Fruit fly (Drosophila melanogaster) whole organism, prepupa: ENCODE results near the gene CG13046.

Experiments
- Blimp-1 ChIP-seq: fragments of 200-800 bp; sonication (Bioruptor generic); optimal IDR thresholded peaks from 3 replicates; lab custom pipeline; 2017; ENCODE audit warnings: missing biosample characterization, missing genetic modification characterization, mild to moderate bottlenecking, moderate library complexity, missing genetic modification reagents
- CG10631 ChIP-seq: fragments of 200-800 bp; sonication (Bioruptor generic); optimal IDR thresholded peaks from 2 replicates; lab custom pipeline; 2016; ENCODE audit warnings: missing biosample characterization, missing genetic modification characterization
- CG10669 ChIP-seq: fragments of 200-800 bp; sonication (Bioruptor generic); optimal IDR thresholded peaks from 3 replicates; lab custom pipeline; 2018; ENCODE audit warnings: missing biosample characterization, mild to moderate bottlenecking, missing genetic modification characterization, moderate library complexity
- CG11294 ChIP-seq: fragments of 200-800 bp; sonication (Bioruptor generic); IDR thresholded peaks from 2 replicates; pipeline ENCODE4 v1.3.6; 2022; ENCODE audit warnings: missing biosample characterization, missing genetic modification characterization
- CG11902 ChIP-seq: fragments of 200-800 bp; sonication (Bioruptor generic); optimal IDR thresholded peaks from 3 replicates; lab custom pipeline; 2016; ENCODE audit warnings: missing biosample characterization, missing genetic modification characterization
- CG1621 ChIP-seq: fragments of 200-800 bp; sonication (Bioruptor generic); optimal IDR thresholded peaks from 3 replicates; lab custom pipeline; 2018; ENCODE audit warnings: missing biosample characterization, mild to moderate bottlenecking, missing genetic modification characterization
- CG32006 ChIP-seq: fragments of 200-800 bp; sonication (Bioruptor generic); optimal IDR thresholded peaks from 3 replicates; lab custom pipeline; 2017; ENCODE audit warnings: missing biosample characterization, mild to moderate bottlenecking, missing genetic modification characterization
- CG34406 ChIP-seq: fragments of 200-800 bp; sonication (Bioruptor generic); optimal IDR thresholded peaks from 3 replicates; lab custom pipeline; 2016; ENCODE audit warnings: missing biosample characterization, missing genetic modification characterization
- CG3919 ChIP-seq: fragments of 200-800 bp; sonication (Bioruptor generic); optimal IDR thresholded peaks from 3 replicates; lab custom pipeline; 2016; ENCODE audit warnings: missing biosample characterization, missing genetic modification characterization
- CG4318 ChIP-seq: fragments of 200-800 bp; sonication (Bioruptor generic); optimal IDR thresholded peaks from 3 replicates; lab custom pipeline; 2017; ENCODE audit warnings: missing biosample characterization, mild to moderate bottlenecking, missing genetic modification characterization
- CG6163 ChIP-seq: fragments of 200-800 bp; sonication (Bioruptor generic); IDR thresholded peaks from 3 replicates; pipeline ENCODE4 v1.3.6; 2022; ENCODE audit warnings: missing biosample characterization, missing genetic modification characterization
- CG6276 ChIP-seq: fragments of 200-800 bp; sonication (Bioruptor generic); optimal IDR thresholded peaks from 2 replicates; lab custom pipeline; 2017; ENCODE audit warnings: missing biosample characterization, mild to moderate bottlenecking, missing genetic modification characterization
- CG6792 ChIP-seq: fragments of 200-800 bp; sonication (Bioruptor generic); optimal IDR thresholded peaks from 3 replicates; lab custom pipeline; 2016; ENCODE audit warnings: missing biosample characterization, missing genetic modification characterization
- CG6808 ChIP-seq: fragments of 200-800 bp; sonication (Bioruptor generic); optimal IDR thresholded peaks from 3 replicates; lab custom pipeline; 2017; ENCODE audit warnings: missing biosample characterization, missing genetic modification characterization, mild to moderate bottlenecking, moderate library complexity, missing genetic modification reagents
- CG6854 ChIP-seq: fragments of 200-800 bp; sonication (Bioruptor generic); optimal IDR thresholded peaks from 2 replicates; lab custom pipeline; 2017; ENCODE audit warnings: missing biosample characterization, mild to moderate bottlenecking, missing genetic modification characterization
- CG7368 ChIP-seq: fragments of 200-800 bp; sonication (Bioruptor generic); optimal IDR thresholded peaks from 3 replicates; lab custom pipeline; 2016; ENCODE audit warnings: missing biosample characterization, missing genetic modification characterization
- CG8119 ChIP-seq: fragments of 200-800 bp; sonication (Bioruptor generic); IDR thresholded peaks from 3 replicates; pipeline ENCODE4 v1.3.6; 2022; ENCODE audit warnings: missing biosample characterization, missing genetic modification characterization
- CG8319 ChIP-seq: fragments of 200-800 bp; sonication (Bioruptor generic); optimal IDR thresholded peaks from 3 replicates; lab custom pipeline; 2016; ENCODE audit warnings: missing biosample characterization, missing genetic modification characterization
- CG8632 ChIP-seq: fragments of 200-800 bp; sonication (Bioruptor generic); optimal IDR thresholded peaks from 3 replicates; lab custom pipeline; 2016; ENCODE audit warnings: missing biosample characterization, missing genetic modification characterization
- CG9139 ChIP-seq: fragments of 200-800 bp; sonication (Bioruptor generic); optimal IDR thresholded peaks from 3 replicates; lab custom pipeline; 2017; ENCODE audit warnings: missing biosample characterization, mild to moderate bottlenecking, missing genetic modification characterization
- Eip75B ChIP-seq: fragments of 200-800 bp; sonication (Bioruptor generic); optimal IDR thresholded peaks from 3 replicates; lab custom pipeline; 2016; ENCODE audit warnings: missing biosample characterization, missing genetic modification characterization
- Eip78C ChIP-seq: fragments of 200-800 bp; sonication (Bioruptor generic); peaks from one replicate; lab custom pipeline; 2016; ENCODE audit warnings: missing biosample characterization, missing genetic modification characterization
- Ets21C ChIP-seq: fragments of 200-800 bp; sonication (Bioruptor generic); optimal IDR thresholded peaks from 3 replicates; lab custom pipeline; 2016; ENCODE audit warnings: missing biosample characterization, missing genetic modification characterization
- Ets96B ChIP-seq: fragments of 200-800 bp; optimal IDR thresholded peaks from 2 replicates; lab custom pipeline; 2019; ENCODE audit warnings: missing biosample characterization, mild to moderate bottlenecking, missing genetic modification characterization, moderate library complexity
- Gug ChIP-seq: fragments of 200-800 bp; sonication (Bioruptor generic); IDR thresholded peaks from 2 replicates; pipeline ENCODE4 v1.3.6; 2022; ENCODE audit warnings: missing biosample characterization, missing genetic modification characterization
- Hr39 ChIP-seq: fragments of 200-800 bp; sonication (Bioruptor generic); optimal IDR thresholded peaks from 2 replicates; lab custom pipeline; 2016; ENCODE audit warnings: missing biosample characterization, missing genetic modification characterization
- Hr4 ChIP-seq: fragments of 200-800 bp; sonication (Bioruptor generic); optimal IDR thresholded peaks from 3 replicates; lab custom pipeline; 2016; ENCODE audit warnings: missing biosample characterization, missing genetic modification characterization
- Met ChIP-seq: fragments of 200-800 bp; sonication (Bioruptor generic); optimal IDR thresholded peaks from 3 replicates; lab custom pipeline; 2016; ENCODE audit warnings: missing biosample characterization, missing genetic modification characterization
- OdsH ChIP-seq: fragments of 200-800 bp; sonication (Bioruptor generic); optimal IDR thresholded peaks from 3 replicates; lab custom pipeline; 2016; ENCODE audit warnings: missing biosample characterization, missing genetic modification characterization
- Smox ChIP-seq: fragments of 200-800 bp; sonication (Bioruptor generic); optimal IDR thresholded peaks from 3 replicates; lab custom pipeline; 2016; ENCODE audit warnings: missing biosample characterization, missing genetic modification characterization
- Sox102F ChIP-seq: fragments of 200-800 bp; sonication (Bioruptor generic); optimal IDR thresholded peaks from 2 replicates; lab custom pipeline; 2016; ENCODE audit warnings: missing biosample characterization, mild to moderate bottlenecking, missing genetic modification characterization
- Sox14 ChIP-seq: fragments of 200-800 bp; sonication (Bioruptor generic); optimal IDR thresholded peaks from 3 replicates; lab custom pipeline; 2016; ENCODE audit warnings: missing biosample characterization, missing genetic modification characterization
- Sox15 ChIP-seq: fragments of 200-800 bp; sonication (Bioruptor generic); optimal IDR thresholded peaks from 3 replicates; lab custom pipeline; 2016; ENCODE audit warnings: missing biosample characterization, missing genetic modification characterization
- achi ChIP-seq: fragments of 200-800 bp; sonication (Bioruptor generic); optimal IDR thresholded peaks from 3 replicates; lab custom pipeline; 2016; ENCODE audit warnings: missing biosample characterization, missing genetic modification characterization
- acj6 ChIP-seq: fragments of 200-800 bp; sonication (Bioruptor generic); optimal IDR thresholded peaks from 3 replicates; lab custom pipeline; 2016; ENCODE audit warnings: missing biosample characterization, missing genetic modification characterization
- dac ChIP-seq: fragments of 200-800 bp; sonication (Bioruptor generic); optimal IDR thresholded peaks from 2 replicates; lab custom pipeline; 2017; ENCODE audit warnings: missing biosample characterization, mild to moderate bottlenecking, missing genetic modification characterization
- dsx ChIP-seq: fragments of 200-800 bp; optimal IDR thresholded peaks from 3 replicates; lab custom pipeline; 2019; ENCODE audit warnings: missing biosample characterization, mild to moderate bottlenecking, missing genetic modification characterization, moderate library complexity; ENCODE audit not compliant: poor library complexity, severe bottlenecking
- eg ChIP-seq: fragments of 200-800 bp; sonication (Bioruptor generic); IDR thresholded peaks from 3 replicates; pipeline ENCODE4 v1.3.6; 2022; ENCODE audit warnings: missing biosample characterization, missing genetic modification characterization
- esn ChIP-seq: fragments of 200-800 bp; sonication (Bioruptor generic); optimal IDR thresholded peaks from 2 replicates; lab custom pipeline; 2016; ENCODE audit warnings: missing biosample characterization, mild to moderate bottlenecking, missing genetic modification characterization, moderate library complexity
- fd59A ChIP-seq: fragments of 200-800 bp; sonication (Bioruptor generic); optimal IDR thresholded peaks from 2 replicates; lab custom pipeline; 2017; ENCODE audit warnings: missing biosample characterization, mild to moderate bottlenecking, missing genetic modification characterization, missing genetic modification reagents
- fd85E ChIP-seq: fragments of 200-800 bp; sonication (Bioruptor generic); optimal IDR thresholded peaks from 3 replicates; lab custom pipeline; 2016; ENCODE audit warnings: missing biosample characterization, missing genetic modification characterization
- fkh ChIP-seq: fragments of 200-800 bp; sonication (Bioruptor generic); optimal IDR thresholded peaks from 3 replicates; lab custom pipeline; 2017; ENCODE audit warnings: missing biosample characterization, mild to moderate bottlenecking, missing genetic modification characterization, moderate library complexity
- lz ChIP-seq: fragments of 200-800 bp; sonication (Bioruptor generic); optimal IDR thresholded peaks from 3 replicates; lab custom pipeline; 2016; ENCODE audit warnings: missing biosample characterization, missing genetic modification characterization
- net ChIP-seq: fragments of 200-800 bp; sonication (Bioruptor generic); optimal IDR thresholded peaks from 3 replicates; lab custom pipeline; 2016; ENCODE audit warnings: missing biosample characterization, missing genetic modification characterization
- salr ChIP-seq, 2 experiments: fragments of 200-800 bp; sonication (Bioruptor generic); optimal IDR thresholded peaks; 3 replicates each; lab custom pipeline; 2016 to 2018; ENCODE audit warnings: missing biosample characterization in 2 of 2, missing genetic modification characterization in 2 of 2, mild to moderate bottlenecking in 1 of 2
- spab ChIP-seq: fragments of 200-800 bp; sonication (Bioruptor generic); optimal IDR thresholded peaks from 2 replicates; lab custom pipeline; 2017; ENCODE audit warnings: missing biosample characterization, mild to moderate bottlenecking, missing genetic modification characterization, missing genetic modification reagents
- ss ChIP-seq, 2 experiments: fragments of 200-800 bp; sonication (Bioruptor generic); optimal IDR thresholded peaks; 2 replicates in 1 of 2; 3 replicates in 1 of 2; lab custom pipeline; 2017 to 2018; ENCODE audit warnings: mild to moderate bottlenecking in 2 of 2, missing biosample characterization in 2 of 2, missing genetic modification characterization in 2 of 2, moderate library complexity in 1 of 2
- svp ChIP-seq: fragments of 200-800 bp; sonication (Bioruptor generic); peaks from one replicate; lab custom pipeline; 2016; ENCODE audit warnings: missing biosample characterization, missing genetic modification characterization
- topi ChIP-seq: fragments of 200-800 bp; sonication (Bioruptor generic); optimal IDR thresholded peaks from 3 replicates; lab custom pipeline; 2016; ENCODE audit warnings: missing biosample characterization, missing genetic modification characterization
- vri ChIP-seq: fragments of 200-800 bp; sonication (Bioruptor generic); optimal IDR thresholded peaks from 3 replicates; lab custom pipeline; 2016; ENCODE audit warnings: missing biosample characterization, mild to moderate bottlenecking, missing genetic modification characterization

The CG13046 gene

DNA sequence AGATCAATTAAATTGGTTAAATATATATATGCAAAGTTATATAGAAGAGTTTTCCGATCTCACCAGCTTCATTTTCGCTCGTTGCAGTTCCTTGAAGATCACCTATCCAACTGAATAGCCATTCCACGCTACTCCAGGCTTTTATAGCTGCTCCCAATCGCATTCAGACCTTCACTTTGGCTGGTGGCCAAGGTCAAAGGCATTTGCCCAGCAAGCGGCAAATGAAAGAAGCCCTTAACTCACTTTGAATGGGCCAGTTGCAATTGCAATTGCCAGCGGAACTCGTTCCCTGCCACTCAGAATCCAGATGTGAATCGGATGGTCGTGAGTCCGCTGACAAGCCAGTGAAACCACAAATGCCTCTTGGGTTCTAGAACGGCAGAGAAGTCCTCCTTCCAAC is 26.7 kb downstream of the CG13046 start, which contains the start of gene CG34247:
Gene CG34247, minus strand, starts transcription at position 101 of the 400 bp plus-strand sequence.
- TF ChIP-seq lz (GFP tag; lab: Kevin White, UChicago): no peak
- no peak for TF ChIP-seq Eip75B (GFP tag; lab: Kevin White, UChicago)
- no peak for TF ChIP-seq Sox14
- no peak for TF ChIP-seq CG32006 (GFP tag; lab: Kevin White, UChicago)

DNA sequence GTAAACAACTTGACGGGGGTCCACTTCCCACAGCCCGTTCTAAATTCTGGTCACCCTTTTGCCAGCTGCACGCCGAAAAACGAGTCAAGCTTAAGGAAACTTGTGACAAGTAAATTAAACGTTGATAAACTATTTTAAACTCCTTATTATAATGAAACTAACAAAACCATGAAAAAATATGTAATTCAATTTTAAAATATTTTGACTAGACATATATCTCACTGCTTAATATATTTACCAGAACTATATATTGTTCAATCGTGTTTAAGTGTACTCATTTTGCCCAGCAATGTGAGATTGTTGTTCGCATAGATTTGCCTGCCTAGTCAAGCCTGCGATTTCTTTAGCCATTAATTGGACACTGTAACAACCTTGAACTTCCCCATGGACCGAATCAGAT is 28.7 kb downstream of the CG13046 start, which contains the start of gene CG13053:
Gene CG13053, minus strand, starts transcription at position 171 of the 400 bp plus-strand sequence.
- no peak for TF ChIP-seq CG11902 (GFP tag; lab: Kevin White, UChicago)
- peak; percentile 62 for TF ChIP-seq fd59A (GFP tag; lab: Kevin White, UChicago)
- no peak for TF ChIP-seq Hr4 (GFP tag; lab: Kevin White, UChicago)
- TF ChIP-seq acj6: peak; percentile 23
- TF ChIP-seq CG6163: peak; percentile 31; the same call in 1 of the 3 replicates
- no peak for TF ChIP-seq CG4318 (GFP tag; lab: Kevin White, UChicago)
- no peak for TF ChIP-seq svp (GFP tag; lab: Kevin White, UChicago)
- TF ChIP-seq salr (GFP tag; optimal IDR thresholded peaks at IDR 0.05; lab: Kevin White, UChicago): peak in 1 of 2 experiments; percentile 25
- peak; percentile 20 for TF ChIP-seq achi (GFP tag; lab: Kevin White, UChicago)
- peak; percentile 58 for TF ChIP-seq Eip75B (GFP tag; lab: Kevin White, UChicago)
- TF ChIP-seq CG8632 (GFP tag; lab: Kevin White, UChicago): no peak
- no peak for TF ChIP-seq CG8319
- TF ChIP-seq OdsH (GFP tag; lab: Kevin White, UChicago): peak; percentile 8
- peak; percentile 28; the same call in 1 of the 3 replicates for TF ChIP-seq CG8119 (GFP tag; lab: Robert Waterston, UW)
- peak; percentile 85 for TF ChIP-seq dsx (GFP tag; lab: Kevin White, UChicago)
- no peak for TF ChIP-seq Gug (GFP tag; lab: Robert Waterston, UW)
- TF ChIP-seq Ets21C (GFP tag; lab: Kevin White, UChicago): no peak
- TF ChIP-seq esn (GFP tag; lab: Kevin White, UChicago): no peak
- TF ChIP-seq Blimp-1 (GFP tag; lab: Kevin White, UChicago): no peak
- no peak for TF ChIP-seq vri
- TF ChIP-seq ss (GFP tag; optimal IDR thresholded peaks at IDR 0.05; lab: Kevin White, UChicago): peak; percentile 50 to 73
- TF ChIP-seq CG10631 (GFP tag; lab: Kevin White, UChicago): peak; percentile 64
- TF ChIP-seq CG6276 (GFP tag; lab: Kevin White, UChicago): no peak
- peak; percentile 82 for TF ChIP-seq Ets96B
- peak; percentile 6 for TF ChIP-seq CG9139 (GFP tag; lab: Kevin White, UChicago)
- TF ChIP-seq CG1621: no peak
- no peak for TF ChIP-seq Sox15 (GFP tag; lab: Kevin White, UChicago)
- TF ChIP-seq CG3919 (GFP tag; lab: Kevin White, UChicago): peak; percentile 46
- no peak for TF ChIP-seq Sox102F (GFP tag; lab: Kevin White, UChicago)
- no peak for TF ChIP-seq topi (GFP tag; lab: Kevin White, UChicago)
- TF ChIP-seq fd85E: no peak
- no peak for TF ChIP-seq CG6792 (GFP tag; lab: Kevin White, UChicago)
- TF ChIP-seq Smox (GFP tag; lab: Kevin White, UChicago): no peak
- no peak for TF ChIP-seq lz (GFP tag; lab: Kevin White, UChicago)
- TF ChIP-seq CG34406 (GFP tag; lab: Kevin White, UChicago): no peak
- no peak for TF ChIP-seq fkh (GFP tag; lab: Kevin White, UChicago)
- TF ChIP-seq CG7368: no peak
- no peak for TF ChIP-seq net (GFP tag; lab: Kevin White, UChicago)
- no peak for TF ChIP-seq eg
- TF ChIP-seq Met (GFP tag; lab: Kevin White, UChicago): no peak
- no peak for TF ChIP-seq dac (GFP tag; lab: Kevin White, UChicago)
- peak; percentile 71 for TF ChIP-seq spab (GFP tag; lab: Kevin White, UChicago)
- TF ChIP-seq Sox14: no peak
- peak; percentile 77 for TF ChIP-seq CG6808 (GFP tag; lab: Kevin White, UChicago)
- peak; percentile 67 for TF ChIP-seq CG10669 (GFP tag; lab: Kevin White, UChicago)
- TF ChIP-seq Eip78C (GFP tag; lab: Kevin White, UChicago): peak; percentile 89
- TF ChIP-seq CG11294: no peak
- no peak for TF ChIP-seq CG6854 (GFP tag; lab: Kevin White, UChicago)
- no peak for TF ChIP-seq Hr39 (GFP tag; lab: Kevin White, UChicago)
